Worm (Caenorhabditis elegans): ENCODE measurements around the gene sru-4.

sru-4 gene

DNA sequence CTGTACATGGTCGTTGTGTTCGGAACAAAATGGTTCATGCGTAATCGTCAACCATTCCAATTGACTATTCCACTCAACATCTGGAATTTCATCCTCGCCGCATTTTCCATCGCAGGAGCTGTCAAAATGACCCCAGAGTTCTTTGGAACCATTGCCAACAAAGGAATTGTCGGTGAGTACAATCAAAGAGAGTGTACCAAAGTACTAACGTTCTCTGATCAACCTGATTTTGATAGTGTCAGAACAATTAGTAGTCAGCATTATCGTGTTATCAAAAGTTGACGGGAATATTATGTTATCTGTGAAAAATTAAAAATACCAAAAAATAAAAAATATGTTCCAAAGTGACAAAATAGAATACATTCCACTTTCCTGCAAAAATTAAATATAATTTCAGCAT lies 28.8 kb downstream of the sru-4 start (continued):
- TF ChIP-seq vab-7 (GFP tag; IDR thresholded peaks at IDR 0.05) = no peak
- no peak for TF ChIP-seq ama-1 (optimal IDR thresholded peaks at IDR 0.05)
- no peak for TF ChIP-seq mep-1 (tag; optimal IDR thresholded peaks at IDR 0.05)
- no peak for TF ChIP-seq unc-62 (GFP tag; optimal IDR thresholded peaks at IDR 0.05 in 1 of 2)
- no peak for TF ChIP-seq unc-62 (tag; optimal IDR thresholded peaks at IDR 0.05)
- peak; percentile 9 for TF ChIP-seq nhr-6 (tag; optimal IDR thresholded peaks at IDR 0.05)
- TF ChIP-seq ceh-28 (tag; optimal IDR thresholded peaks at IDR 0.05) = no peak
- no peak for TF ChIP-seq lir-3 (tag; optimal IDR thresholded peaks at IDR 0.05)
- TF ChIP-seq php-3 (GFP tag; IDR thresholded peaks at IDR 0.05) = no peak
- TF ChIP-seq ztf-11 (tag; optimal IDR thresholded peaks at IDR 0.05) = no peak
- TF ChIP-seq egl-27 (tag; optimal IDR thresholded peaks at IDR 0.05) = no peak
- TF ChIP-seq hlh-11 (tag; optimal IDR thresholded peaks at IDR 0.05) = peak; percentile 52
- no peak for TF ChIP-seq F10B5.3 (tag; optimal IDR thresholded peaks at IDR 0.05)
- no peak for TF ChIP-seq nhr-76 (tag; optimal IDR thresholded peaks at IDR 0.05)
- no peak for TF ChIP-seq F37D6.2 (tag; optimal IDR thresholded peaks at IDR 0.05)
- TF ChIP-seq ceh-44 (GFP tag; IDR thresholded peaks at IDR 0.05) = no peak
- TF ChIP-seq dpl-1 (GFP tag; optimal IDR thresholded peaks at IDR 0.05) = no peak
- TF ChIP-seq dmd-8 (GFP tag; IDR thresholded peaks at IDR 0.05) = no peak
- no peak for TF ChIP-seq spr-1 (tag; optimal IDR thresholded peaks at IDR 0.05)
- TF ChIP-seq saeg-2 (GFP tag; IDR thresholded peaks at IDR 0.05) = no peak
- no peak for TF ChIP-seq nhr-25 (tag; optimal IDR thresholded peaks at IDR 0.05; ENCODE audit: borderline replicate concordance, insufficient read depth)
- no peak for TF ChIP-seq nhr-102 (tag; optimal IDR thresholded peaks at IDR 0.05)
- TF ChIP-seq fos-1 (tag; optimal IDR thresholded peaks at IDR 0.05) = no peak
- peak; percentile 60 for TF ChIP-seq nhr-77 (tag; optimal IDR thresholded peaks at IDR 0.05)
- no peak for TF ChIP-seq sdz-12 (GFP tag; optimal IDR thresholded peaks at IDR 0.05)
- no peak for TF ChIP-seq nhr-11 (tag; optimal IDR thresholded peaks at IDR 0.05)
- no peak for TF ChIP-seq duxl-1 (tag; optimal IDR thresholded peaks at IDR 0.05; ENCODE audit: poor library complexity)
- TF ChIP-seq zfp-3 (GFP tag; conservative IDR thresholded peaks at IDR 0.05) = no peak
- TF ChIP-seq ceh-32 (tag; optimal IDR thresholded peaks at IDR 0.05; ENCODE audit: poor library complexity) = no peak
- no peak for TF ChIP-seq Y105C5A.15 (GFP tag; IDR thresholded peaks at IDR 0.05)
- no peak for TF ChIP-seq lin-15B (tag; optimal IDR thresholded peaks at IDR 0.05)
- no peak for TF ChIP-seq F26F4.8 (GFP tag; conservative IDR thresholded peaks at IDR 0.05)
- no peak for TF ChIP-seq zag-1 (tag; optimal IDR thresholded peaks at IDR 0.05)
- TF ChIP-seq R02D3.7 (tag; optimal IDR thresholded peaks at IDR 0.05) = no peak
- no peak for TF ChIP-seq D1046.2 (GFP tag; IDR thresholded peaks at IDR 0.05)
- no peak for TF ChIP-seq arid-1 (GFP tag; conservative IDR thresholded peaks at IDR 0.05)
- peak; percentile 60 for TF ChIP-seq dve-1 (tag; optimal IDR thresholded peaks at IDR 0.05; ENCODE audit: insufficient read depth)
- TF ChIP-seq snpc-4 (tag; optimal IDR thresholded peaks at IDR 0.05) = no peak
- no peak for TF ChIP-seq lsy-2 (tag; optimal IDR thresholded peaks at IDR 0.05)
- no peak for TF ChIP-seq F49E8.2 (tag; optimal IDR thresholded peaks at IDR 0.05; ENCODE audit: borderline replicate concordance)
- no peak for TF ChIP-seq lin-39 (tag; optimal IDR thresholded peaks at IDR 0.05)
- TF ChIP-seq unc-130 (GFP tag; optimal IDR thresholded peaks at IDR 0.05) = no peak
- TF ChIP-seq ZK337.2 (GFP tag; IDR thresholded peaks at IDR 0.05) = no peak
- TF ChIP-seq ceh-62 (tag; optimal IDR thresholded peaks at IDR 0.05) = no peak
- no peak for TF ChIP-seq pha-4 (GFP tag; IDR thresholded peaks at IDR 0.05)
- no peak for TF ChIP-seq pha-4 (tag; optimal IDR thresholded peaks at IDR 0.05)
- no peak for TF ChIP-seq nhr-10 (tag; optimal IDR thresholded peaks at IDR 0.05)
- TF ChIP-seq mxl-3 (GFP tag; optimal IDR thresholded peaks at IDR 0.05) = no peak
- peak; percentile 38; the same call in 1 of the 2 replicates for TF ChIP-seq dmd-6 (GFP tag; IDR thresholded peaks at IDR 0.05)
- no peak for TF ChIP-seq zip-2 (tag; optimal IDR thresholded peaks at IDR 0.05)
- no peak for TF ChIP-seq nhr-42 (GFP tag; IDR thresholded peaks at IDR 0.05)
- TF ChIP-seq mxl-2 (GFP tag; conservative IDR thresholded peaks at IDR 0.05) = no peak
- no peak for TF ChIP-seq zip-11 (GFP tag; IDR thresholded peaks at IDR 0.05)
- no peak for TF ChIP-seq jun-1 (tag; optimal IDR thresholded peaks at IDR 0.05)

Data from whole organism, L4 larva.